Worm (Caenorhabditis elegans) whole organism, early embryonic: ENCODE results near the gene C06A12.19.

Experiments
- B0310.2 ChIP-seq: sonication (generic microtip); optimal IDR thresholded peaks from 2 replicates; lab custom pipeline; 2016; ENCODE audit warnings: mild to moderate bottlenecking, missing genetic modification characterization, missing compliant biosample characterization
- F13C5.2 ChIP-seq: sonication (generic microtip); optimal IDR thresholded peaks from 2 replicates; lab custom pipeline; 2017; ENCODE audit warnings: mild to moderate bottlenecking, missing genetic modification characterization, inconsistent platforms, missing compliant biosample characterization
- aly-1 ChIP-seq: sonication (generic microtip); optimal IDR thresholded peaks from 2 replicates; lab custom pipeline; 2016; ENCODE audit warnings: missing genetic modification characterization, missing compliant biosample characterization
- ama-1 ChIP-seq: fragments of 150-350 bp; optimal IDR thresholded peaks from 2 replicates; lab custom pipeline; 2014
- ceh-13 ChIP-seq: fragments of 200-800 bp; sonication (Bioruptor generic); optimal IDR thresholded peaks from 2 replicates; lab custom pipeline; 2018; ENCODE audit warnings: mild to moderate bottlenecking, missing genetic modification characterization, missing compliant biosample characterization
- ceh-36 ChIP-seq: sonication (generic microtip); optimal IDR thresholded peaks from 2 replicates; lab custom pipeline; 2016; ENCODE audit warnings: missing genetic modification characterization, inconsistent platforms, missing compliant biosample characterization
- ets-7 ChIP-seq: sonication (generic microtip); optimal IDR thresholded peaks from 2 replicates; lab custom pipeline; 2016; ENCODE audit warnings: missing genotype, missing genetic modification characterization, missing compliant biosample characterization
- flt-1 ChIP-seq: fragments of 200-800 bp; sonication (Bioruptor generic); IDR thresholded peaks from 2 replicates; pipeline ENCODE4 v1.3.6; 2022; ENCODE audit warnings: missing genetic modification characterization, missing compliant biosample characterization
- hmbx-1 ChIP-seq: sonication (generic microtip); optimal IDR thresholded peaks from 2 replicates; lab custom pipeline; 2016; ENCODE audit warnings: mild to moderate bottlenecking, missing genetic modification characterization, missing compliant biosample characterization
- hmg-4 ChIP-seq: fragments of 200-800 bp; sonication (Bioruptor generic); optimal IDR thresholded peaks from 2 replicates; lab custom pipeline; 2018; ENCODE audit warnings: mild to moderate bottlenecking, missing genetic modification characterization, missing compliant biosample characterization
- hnd-1 ChIP-seq: sonication (generic microtip); optimal IDR thresholded peaks from 2 replicates; lab custom pipeline; 2016; ENCODE audit warnings: missing genetic modification characterization, missing compliant biosample characterization
- pes-1 ChIP-seq: fragments of 200-800 bp; sonication (Bioruptor generic); IDR thresholded peaks from 2 replicates; pipeline ENCODE4 v1.3.6; 2022; ENCODE audit warnings: missing genetic modification reagents, missing genetic modification characterization, missing compliant biosample characterization
- scrt-1 ChIP-seq: fragments of 200-800 bp; sonication (Bioruptor generic); IDR thresholded peaks from 2 replicates; pipeline ENCODE4 v1.3.6; 2022; ENCODE audit warnings: missing genetic modification characterization, missing compliant biosample characterization
- sea-1 ChIP-seq: fragments of 200-800 bp; sonication (Bioruptor generic); conservative IDR thresholded peaks from 2 replicates; pipeline ENCODE4 v1.3.6; 2022; ENCODE audit warnings: missing genetic modification characterization, missing compliant biosample characterization
- tbx-11 ChIP-seq: fragments of 200-800 bp; sonication (Bioruptor generic); IDR thresholded peaks from 2 replicates; pipeline ENCODE4 v1.3.6; 2022; ENCODE audit warnings: missing genetic modification characterization, missing compliant biosample characterization
- tbx-37 ChIP-seq: fragments of 200-800 bp; sonication (Bioruptor generic); conservative IDR thresholded peaks from 2 replicates; pipeline ENCODE4 v1.3.6; 2022; ENCODE audit warnings: missing genetic modification reagents, missing genetic modification characterization, missing compliant biosample characterization
- tra-4 ChIP-seq: sonication (generic microtip); optimal IDR thresholded peaks from 2 replicates; lab custom pipeline; 2017; ENCODE audit warnings: missing genetic modification characterization, missing compliant biosample characterization

Gene C06A12.19

DNA sequence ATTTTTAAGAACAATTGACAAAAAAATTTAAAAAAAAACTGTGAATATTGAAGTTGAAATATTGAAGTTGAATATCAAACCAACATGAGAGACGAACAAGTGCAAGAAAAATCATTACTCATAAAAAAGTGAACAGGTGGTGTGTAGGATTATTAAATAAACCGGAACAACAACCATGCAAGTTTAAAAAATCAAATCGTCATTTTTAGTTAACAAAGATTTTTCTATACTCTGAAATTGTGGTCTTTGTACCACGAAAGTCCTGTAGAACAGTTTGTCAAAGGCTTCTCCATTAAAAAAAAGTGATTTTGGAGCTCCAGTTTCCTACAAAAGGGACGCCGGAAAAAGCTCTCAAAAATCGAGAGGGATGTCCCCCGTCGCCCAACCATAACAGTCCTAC lies at the start of gene C06A12.19:
Gene C06A12.19 (minus strand): TSS at position 101 of the 400 bp plus-strand sequence.
- no peak for TF ChIP-seq pes-1 (GFP tag; lab: Robert Waterston, UW)
- no peak for TF ChIP-seq ceh-36 (tag; lab: Kevin White, UChicago)

DNA sequence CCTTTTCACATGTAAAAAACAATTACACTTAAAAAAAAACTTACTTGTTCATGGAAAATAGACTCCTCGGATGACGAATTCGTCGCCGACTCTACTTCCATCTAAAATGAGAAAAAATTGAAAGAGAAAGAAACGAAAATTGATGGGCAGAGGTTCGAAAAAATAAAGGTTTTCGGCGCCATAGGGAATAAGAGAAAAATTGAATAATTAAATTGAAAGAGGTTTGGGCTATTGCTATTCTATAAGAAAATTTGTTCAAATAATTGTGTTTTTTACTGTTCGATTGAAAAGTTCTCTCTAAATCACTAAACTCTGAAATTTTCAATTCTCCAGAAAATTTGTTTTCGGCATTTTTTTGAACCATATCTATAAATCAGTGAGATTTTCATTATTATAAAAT lies 43.3 kb upstream of the C06A12.19 start, which contains the start of gene rabr-2:
Gene rabr-2 (minus strand): TSS at position 101 of the 400 bp plus-strand sequence.
- no peak for TF ChIP-seq pes-1 (GFP tag; lab: Robert Waterston, UW)
- no peak for TF ChIP-seq hnd-1
- TF ChIP-seq hmg-4 (GFP tag; lab: Kevin White, UChicago), result no peak
- no peak for TF ChIP-seq scrt-1 (GFP tag; lab: Robert Waterston, UW)

DNA sequence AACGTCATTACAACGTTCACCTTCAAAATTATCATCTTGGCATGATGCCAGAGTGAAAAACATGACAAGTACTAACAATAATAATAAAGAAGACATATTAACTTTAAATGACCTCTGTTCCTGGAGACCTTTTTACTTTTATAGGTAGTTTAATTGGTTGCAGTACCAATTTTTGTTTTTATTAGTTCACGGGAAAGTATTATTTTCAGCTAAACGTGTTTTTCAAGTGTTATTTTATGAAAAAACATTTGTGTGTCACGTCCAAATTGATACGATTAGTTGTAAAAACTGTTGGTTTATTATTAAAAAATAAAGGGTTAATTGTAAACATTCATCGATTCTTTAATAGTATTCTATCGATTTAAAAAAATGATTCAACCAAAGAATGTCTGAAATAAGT lies 35.8 kb upstream of the C06A12.19 start, which contains the start of gene grl-24:
Gene grl-24 (minus strand): TSS at position 101 of the 400 bp plus-strand sequence.
- TF ChIP-seq scrt-1 (GFP tag; lab: Robert Waterston, UW) (no peak), aly-1 (tag; lab: Kevin White, UChicago) (no peak), hmg-4 (GFP tag; lab: Kevin White, UChicago) (no peak), pes-1 (GFP tag; lab: Robert Waterston, UW) (no peak), sea-1 (GFP tag; lab: Robert Waterston, UW) (no peak), tbx-11 (no peak)

DNA sequence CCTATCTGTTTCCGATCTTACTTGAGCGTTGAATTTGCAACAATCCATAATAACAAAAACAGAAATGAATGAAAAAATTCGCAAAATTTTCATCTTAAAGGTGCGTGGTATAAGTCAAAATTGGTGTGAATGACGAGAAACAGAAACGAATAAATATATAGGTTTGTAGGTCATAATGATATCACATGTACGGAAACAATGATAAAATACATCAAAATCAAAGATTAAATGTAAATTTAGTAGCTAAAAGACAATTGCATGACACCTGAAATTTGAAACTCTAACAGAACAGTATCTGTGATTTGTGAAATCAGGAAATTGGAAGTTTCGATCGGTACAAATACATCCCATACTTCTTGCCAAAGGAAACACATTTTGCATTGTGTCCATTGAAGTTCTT lies 35.3 kb upstream of the C06A12.19 start, which contains the start of gene F11E6.9:
Gene F11E6.9 (minus strand): TSS at position 101 of the 400 bp plus-strand sequence.
- TF ChIP-seq sea-1 (GFP tag; lab: Robert Waterston, UW) (no peak), pes-1 (GFP tag; lab: Robert Waterston, UW) (no peak)

DNA sequence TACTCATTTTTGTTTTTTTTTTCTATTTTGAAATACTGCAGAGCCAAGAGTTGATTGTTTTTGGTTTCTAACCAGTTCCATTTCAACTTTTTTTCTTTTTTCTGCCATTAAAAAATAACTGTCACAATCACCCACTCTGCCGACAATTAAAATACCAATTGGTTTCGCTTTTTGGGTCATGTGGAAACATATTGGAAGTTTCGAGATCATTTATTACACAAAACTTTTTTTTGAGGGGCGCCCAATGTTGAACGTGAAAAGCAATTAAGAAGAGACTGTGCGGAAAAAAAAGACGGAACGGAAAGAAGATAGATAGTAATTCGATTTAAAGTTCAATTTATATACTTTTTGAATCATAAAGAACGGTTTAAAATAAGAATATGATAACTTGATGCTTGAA lies 34.1 kb upstream of the C06A12.19 start:
- TF ChIP-seq B0310.2 (tag; lab: Kevin White, UChicago) (no peak), tra-4 (no peak), ets-7 (tag; lab: Kevin White, UChicago) (no peak), scrt-1 (GFP tag; lab: Robert Waterston, UW) (no peak), ceh-36 (tag; lab: Kevin White, UChicago) (no peak), hnd-1 (no peak), ama-1 (lab: Kevin White, UChicago) (no peak), flt-1 (GFP tag; lab: Robert Waterston, UW) (no peak), pes-1 (GFP tag; lab: Robert Waterston, UW) (no peak), aly-1 (tag; lab: Kevin White, UChicago) (no peak), F13C5.2 (tag; lab: Kevin White, UChicago) (no peak), hmbx-1 (tag; lab: Kevin White, UChicago) (no peak), sea-1 (GFP tag; lab: Robert Waterston, UW) (no peak), hmg-4 (GFP tag; lab: Kevin White, UChicago) (no peak), tbx-37 (no peak), ceh-13 (GFP tag; lab: Kevin White, UChicago) (no peak), tbx-11 (no peak)

DNA sequence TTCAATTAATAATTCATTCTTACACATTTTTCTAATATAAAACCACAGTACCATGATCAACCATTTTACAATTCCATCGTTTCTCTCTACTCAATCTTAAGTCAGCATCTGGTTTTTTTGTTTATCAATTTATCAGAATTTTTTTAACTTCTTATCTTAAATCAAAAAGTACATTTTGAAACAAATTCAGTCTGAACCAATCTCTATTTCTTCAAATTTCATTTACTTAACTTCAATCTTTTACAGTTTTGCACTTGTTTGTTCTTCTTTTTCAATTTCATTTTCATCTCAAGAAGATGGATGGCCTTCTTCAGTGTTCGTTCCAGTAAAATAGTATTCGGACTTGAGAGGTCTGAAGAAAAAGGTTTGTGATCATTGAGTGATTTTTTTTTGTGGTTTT lies 33.1 kb upstream of the C06A12.19 start, which contains the start of gene gba-3:
Gene gba-3 (plus strand): TSS at position 301 of the 400 bp plus-strand sequence.
- TF ChIP-seq scrt-1 (GFP tag; lab: Robert Waterston, UW) (no peak), tbx-37 (no peak), aly-1 (tag; lab: Kevin White, UChicago) (no peak), B0310.2 (tag; lab: Kevin White, UChicago) (no peak), hmg-4 (GFP tag; lab: Kevin White, UChicago) (no peak), ama-1 (lab: Kevin White, UChicago) (no peak), tbx-11 (no peak), sea-1 (GFP tag; lab: Robert Waterston, UW) (no peak), hnd-1 (no peak), pes-1 (GFP tag; lab: Robert Waterston, UW) (no peak)

DNA sequence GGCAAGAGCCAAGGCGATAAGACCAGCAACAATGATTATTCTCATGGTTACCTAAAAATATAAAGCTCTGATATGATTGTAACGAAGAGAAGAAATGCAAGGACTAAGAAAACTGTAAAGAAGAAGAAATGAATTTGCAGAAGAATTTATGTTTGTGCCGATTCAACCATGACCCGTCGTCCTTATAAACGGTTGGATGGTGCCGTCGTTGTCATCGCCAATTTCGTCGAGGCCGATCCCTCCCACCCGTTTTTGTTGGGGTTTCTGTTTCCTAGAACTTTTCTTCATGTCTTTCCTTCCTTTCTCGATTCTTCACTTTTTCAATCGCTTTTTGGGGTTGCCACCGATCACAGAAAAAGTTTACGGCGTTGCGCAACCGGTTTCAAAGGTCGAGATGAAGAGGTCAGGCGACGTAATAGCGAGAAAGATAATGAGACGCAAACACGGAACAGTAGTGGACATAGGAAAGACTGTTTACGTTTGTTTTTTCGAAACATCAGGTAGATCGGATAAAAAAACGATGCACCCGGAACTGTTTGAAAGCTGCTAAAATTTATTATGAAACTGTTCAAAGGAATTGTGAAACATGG lies 32.1 kb upstream of the C06A12.19 start, which contains the start of gene epic-1:
Gene epic-1 (minus strand): TSS at position 51 of the 590 bp plus-strand sequence.
- no peak for TF ChIP-seq ceh-36 (tag; lab: Kevin White, UChicago)
- TF ChIP-seq B0310.2 (tag; lab: Kevin White, UChicago), result no peak
- TF ChIP-seq hnd-1, result no peak
- TF ChIP-seq tra-4, result no peak
- TF ChIP-seq F13C5.2 (tag; lab: Kevin White, UChicago), result no peak
- no peak for TF ChIP-seq aly-1 (tag; lab: Kevin White, UChicago)
- TF ChIP-seq sea-1 (GFP tag; lab: Robert Waterston, UW), result no peak
- TF ChIP-seq tbx-37, result no peak
- TF ChIP-seq ets-7 (tag; lab: Kevin White, UChicago), result no peak
- TF ChIP-seq flt-1 (GFP tag; lab: Robert Waterston, UW), result no peak
- TF ChIP-seq scrt-1 (GFP tag; lab: Robert Waterston, UW), result no peak
- no peak for TF ChIP-seq pes-1 (GFP tag; lab: Robert Waterston, UW)
- no peak for TF ChIP-seq ama-1 (lab: Kevin White, UChicago)
- no peak for TF ChIP-seq ceh-13 (GFP tag; lab: Kevin White, UChicago)
- no peak for TF ChIP-seq hmbx-1 (tag; lab: Kevin White, UChicago)
- no peak for TF ChIP-seq tbx-11
- TF ChIP-seq hmg-4 (GFP tag; lab: Kevin White, UChicago), result no peak

DNA sequence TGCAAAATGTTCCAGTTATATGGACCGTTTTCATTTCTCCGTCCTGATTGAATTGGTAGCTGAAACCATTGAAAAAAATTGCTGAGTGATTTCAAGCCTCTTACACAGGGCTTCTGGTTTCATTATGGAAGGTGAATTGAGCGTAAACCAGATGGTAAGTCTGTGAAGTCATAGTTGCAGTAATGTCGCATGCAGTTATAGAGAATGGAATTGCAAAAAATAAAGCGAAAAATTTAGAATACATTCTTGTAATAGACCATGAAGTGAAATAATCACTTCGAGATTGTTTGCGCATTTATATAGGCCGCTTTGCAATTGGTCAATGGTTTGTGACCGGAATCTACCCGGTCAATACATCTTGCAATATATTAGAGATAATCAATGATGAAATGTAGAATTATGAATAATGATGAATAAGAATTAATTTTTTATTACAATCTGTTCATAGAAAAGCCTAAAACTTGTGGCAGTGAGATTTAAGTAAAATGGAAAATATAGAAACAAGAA lies 30.2 kb upstream of the C06A12.19 start, which contains the start of gene F11E6.4:
Gene F11E6.4 (minus strand): TSS at position 259 of the 507 bp plus-strand sequence.
- TF ChIP-seq hmbx-1 (tag; lab: Kevin White, UChicago) (no peak), flt-1 (GFP tag; lab: Robert Waterston, UW) (no peak), ama-1 (lab: Kevin White, UChicago) (no peak), hmg-4 (GFP tag; lab: Kevin White, UChicago) (no peak), tbx-37 (no peak), tbx-11 (no peak), B0310.2 (tag; lab: Kevin White, UChicago) (no peak), ets-7 (tag; lab: Kevin White, UChicago) (no peak), aly-1 (tag; lab: Kevin White, UChicago) (no peak), tra-4 (no peak), ceh-13 (GFP tag; lab: Kevin White, UChicago) (no peak), scrt-1 (GFP tag; lab: Robert Waterston, UW) (no peak), sea-1 (GFP tag; lab: Robert Waterston, UW) (no peak), pes-1 (GFP tag; lab: Robert Waterston, UW) (no peak), hnd-1 (no peak), ceh-36 (tag; lab: Kevin White, UChicago) (no peak), F13C5.2 (tag; lab: Kevin White, UChicago) (no peak)
